Fruit fly (Drosophila melanogaster): ENCODE measurements around the gene Patr-1.
A peak's percentile ranks its signal among the peaks of the same experiment; 100 is the strongest.

Gene Patr-1

DNA sequence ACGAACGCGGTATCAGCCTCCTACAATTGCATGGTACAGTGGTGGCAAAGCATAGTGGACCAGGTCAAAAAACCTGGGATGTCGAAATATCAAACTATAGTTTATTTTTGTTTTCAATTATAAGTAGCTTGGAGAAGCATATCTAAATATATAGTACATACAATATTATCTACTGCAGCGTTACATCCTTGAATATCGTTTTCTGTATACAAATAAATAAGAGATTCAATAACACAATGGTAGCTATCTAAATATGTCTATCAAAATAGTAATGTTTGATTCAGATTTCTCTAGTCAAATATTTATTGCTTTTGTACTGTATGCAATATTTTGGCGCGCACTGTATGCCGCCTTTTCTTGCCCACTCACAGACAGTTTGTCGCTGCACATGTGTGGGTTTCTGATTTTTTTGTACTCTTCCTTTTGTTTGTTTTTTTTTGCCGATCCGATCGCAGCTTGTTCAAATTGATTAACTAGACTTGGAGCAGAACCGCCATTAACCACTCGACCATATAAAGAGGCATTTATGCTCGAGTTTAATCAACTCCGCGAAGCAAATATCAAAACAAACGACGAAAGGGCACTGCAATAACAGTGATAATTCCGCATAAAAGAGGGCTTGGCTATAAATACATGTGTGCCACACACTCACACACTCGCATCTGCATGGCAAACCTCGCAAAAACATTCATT is 37.4 kb downstream of the Patr-1 start:
- peak; percentile 89 for TF ChIP-seq toe (GFP tag; optimal IDR thresholded peaks at IDR 0.05)
- TF ChIP-seq CG14711 (tag; optimal IDR thresholded peaks at IDR 0.05): peak; percentile 81
- TF ChIP-seq pad (GFP tag; optimal IDR thresholded peaks at IDR 0.05): peak; percentile 77
- TF ChIP-seq Mnt (GFP tag; optimal IDR thresholded peaks at IDR 0.05): peak; percentile 28
- peak; percentile 92 for TF ChIP-seq CG7101 (tag; optimal IDR thresholded peaks at IDR 0.05)
- peak; percentile 91 for TF ChIP-seq bab1 (GFP tag; optimal IDR thresholded peaks at IDR 0.05)
- TF ChIP-seq CG5204 (GFP tag; optimal IDR thresholded peaks at IDR 0.05): peak; percentile 94
- peak; percentile 15 for TF ChIP-seq ovo (GFP tag; optimal IDR thresholded peaks at IDR 0.05)
- TF ChIP-seq CG11617 (GFP tag; optimal IDR thresholded peaks at IDR 0.05): peak; percentile 94
- peak; percentile 52 for TF ChIP-seq Crg-1 (GFP tag; optimal IDR thresholded peaks at IDR 0.05)
- TF ChIP-seq Clk (GFP tag; optimal IDR thresholded peaks at IDR 0.05): peak; percentile 88
- TF ChIP-seq CG1620 (GFP tag; optimal IDR thresholded peaks at IDR 0.05): peak; percentile 79
- TF ChIP-seq CG7045 (GFP tag; optimal IDR thresholded peaks at IDR 0.05): peak; percentile 96
- TF ChIP-seq cic (GFP tag; optimal IDR thresholded peaks at IDR 0.05): peak; percentile 54
- no peak for TF ChIP-seq cnc (optimal IDR thresholded peaks at IDR 0.05)
- peak; percentile 92 for TF ChIP-seq CG12768 (GFP tag; optimal IDR thresholded peaks at IDR 0.05)
- peak; percentile 87 for TF ChIP-seq Hr96 (GFP tag; optimal IDR thresholded peaks at IDR 0.05)
- TF ChIP-seq CG33017 (tag; optimal IDR thresholded peaks at IDR 0.05): peak; percentile 90
- TF ChIP-seq kay (GFP tag; ENCODE audit: borderline replicate concordance): peak; percentile 87
- TF ChIP-seq tj (GFP tag; optimal IDR thresholded peaks at IDR 0.05): peak; percentile 73

DNA sequence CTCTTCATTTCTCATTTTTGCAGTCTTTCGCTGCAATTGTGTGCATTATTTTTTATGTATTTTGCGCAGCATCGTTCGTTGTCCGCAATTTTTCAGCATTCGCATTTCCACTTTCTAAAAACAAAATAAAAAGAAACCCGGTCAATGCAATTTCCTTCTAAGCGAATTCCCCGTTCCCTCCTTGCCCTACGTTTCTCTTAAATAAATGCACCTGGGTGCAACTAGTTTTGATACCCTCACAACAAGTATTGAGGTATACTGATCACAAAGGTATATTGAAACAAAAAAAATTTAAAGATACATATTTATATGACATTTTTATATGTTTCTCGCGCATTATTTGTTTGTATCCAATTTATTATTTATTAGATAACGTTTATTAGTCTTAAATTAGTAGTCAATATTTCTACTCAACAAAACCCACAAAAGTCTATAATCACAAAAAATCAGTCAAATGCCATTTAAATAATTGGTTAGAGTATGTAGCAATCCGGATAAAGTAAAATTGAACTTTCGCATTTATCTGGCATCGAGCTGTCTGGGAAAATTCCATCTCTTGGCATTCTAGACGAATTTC is 38.1 kb downstream of the Patr-1 start:
- TF ChIP-seq CG14711 (tag; optimal IDR thresholded peaks at IDR 0.05): peak; percentile 58
- peak; percentile 36 for TF ChIP-seq tj (GFP tag; optimal IDR thresholded peaks at IDR 0.05)
- peak; percentile 61 for TF ChIP-seq CG12768 (GFP tag; optimal IDR thresholded peaks at IDR 0.05)
- TF ChIP-seq Crg-1 (GFP tag; optimal IDR thresholded peaks at IDR 0.05): no peak
- TF ChIP-seq Hr96 (GFP tag; optimal IDR thresholded peaks at IDR 0.05): no peak
- peak; percentile 80 for TF ChIP-seq CG7045 (GFP tag; optimal IDR thresholded peaks at IDR 0.05)
- TF ChIP-seq CG7101 (tag; optimal IDR thresholded peaks at IDR 0.05): peak; percentile 66
- TF ChIP-seq ovo (GFP tag; optimal IDR thresholded peaks at IDR 0.05): no peak
- TF ChIP-seq bab1 (GFP tag; optimal IDR thresholded peaks at IDR 0.05): peak; percentile 65
- TF ChIP-seq Clk (GFP tag; optimal IDR thresholded peaks at IDR 0.05): peak; percentile 1
- TF ChIP-seq CG5204 (GFP tag; optimal IDR thresholded peaks at IDR 0.05): no peak
- peak; percentile 37 for TF ChIP-seq pad (GFP tag; optimal IDR thresholded peaks at IDR 0.05)
- TF ChIP-seq cnc (optimal IDR thresholded peaks at IDR 0.05): no peak
- TF ChIP-seq CG1620 (GFP tag; optimal IDR thresholded peaks at IDR 0.05): no peak
- TF ChIP-seq kay (GFP tag; ENCODE audit: borderline replicate concordance): peak; percentile 68
- no peak for TF ChIP-seq Mnt (GFP tag; optimal IDR thresholded peaks at IDR 0.05)
- peak; percentile 82 for TF ChIP-seq CG33017 (tag; optimal IDR thresholded peaks at IDR 0.05)
- TF ChIP-seq cic (GFP tag; optimal IDR thresholded peaks at IDR 0.05): no peak
- peak; percentile 49 for TF ChIP-seq CG11617 (GFP tag; optimal IDR thresholded peaks at IDR 0.05)
- TF ChIP-seq toe (GFP tag; optimal IDR thresholded peaks at IDR 0.05): no peak

dm6 chr3R:17082471-17082870 is 39.1 kb downstream of the Patr-1 start:
- TF ChIP-seq CG33017 (tag; optimal IDR thresholded peaks at IDR 0.05) (no peak), CG11617 (GFP tag; optimal IDR thresholded peaks at IDR 0.05) (no peak)

dm6 chr3R:17085029-17085807 is 41.9 kb downstream of the Patr-1 start, which contains the start of gene GckIII:
Gene GckIII (plus strand): TSS chr3R:17085513.
- TF ChIP-seq CG14711 (tag; optimal IDR thresholded peaks at IDR 0.05) (peak; percentile 28), cnc (optimal IDR thresholded peaks at IDR 0.05) (no peak)

- TF ChIP-seq Hr96 (GFP tag; optimal IDR thresholded peaks at IDR 0.05): no peak
- TF ChIP-seq CG33017 (tag; optimal IDR thresholded peaks at IDR 0.05): no peak
- no peak for TF ChIP-seq cnc (optimal IDR thresholded peaks at IDR 0.05)
- TF ChIP-seq Mnt (GFP tag; optimal IDR thresholded peaks at IDR 0.05): no peak
- TF ChIP-seq Clk (GFP tag; optimal IDR thresholded peaks at IDR 0.05): no peak
- no peak for TF ChIP-seq CG14711 (tag; optimal IDR thresholded peaks at IDR 0.05)
- no peak for TF ChIP-seq CG7045 (GFP tag; optimal IDR thresholded peaks at IDR 0.05)
- TF ChIP-seq bab1 (GFP tag; optimal IDR thresholded peaks at IDR 0.05): no peak
- no peak for TF ChIP-seq ovo (GFP tag; optimal IDR thresholded peaks at IDR 0.05)
- TF ChIP-seq cic (GFP tag; optimal IDR thresholded peaks at IDR 0.05): no peak
- TF ChIP-seq CG11617 (GFP tag; optimal IDR thresholded peaks at IDR 0.05): no peak
- no peak for TF ChIP-seq Crg-1 (GFP tag; optimal IDR thresholded peaks at IDR 0.05)
- no peak for TF ChIP-seq kay (GFP tag; ENCODE audit: borderline replicate concordance)
- TF ChIP-seq CG12768 (GFP tag; optimal IDR thresholded peaks at IDR 0.05): no peak
- TF ChIP-seq CG5204 (GFP tag; optimal IDR thresholded peaks at IDR 0.05): no peak
- no peak for TF ChIP-seq pad (GFP tag; optimal IDR thresholded peaks at IDR 0.05)
- no peak for TF ChIP-seq CG1620 (GFP tag; optimal IDR thresholded peaks at IDR 0.05)
Observed at dm6 chr3R:17087977-17088618, 44.7 kb downstream of the Patr-1 start, which contains the start of gene cal1. Gene cal1 (plus strand): TSS chr3R:17088280.

All from whole organism, adult.